Worm (Caenorhabditis elegans) whole organism, L4/young adult: ENCODE data around the gene mans-2.

ENCODE experiments used
- dao-5 ChIP-seq: sonication (generic microtip); optimal IDR thresholded peaks from 2 replicates; lab custom pipeline; 2016; ENCODE audit warnings: missing genotype, missing genetic modification characterization, moderate library complexity, missing compliant biosample characterization
- him-1 ChIP-seq: sonication (generic microtip); optimal IDR thresholded peaks from 2 replicates; lab custom pipeline; 2016; ENCODE audit warnings: missing genotype, missing genetic modification reagents, missing genetic modification characterization, missing compliant biosample characterization

DNA sequence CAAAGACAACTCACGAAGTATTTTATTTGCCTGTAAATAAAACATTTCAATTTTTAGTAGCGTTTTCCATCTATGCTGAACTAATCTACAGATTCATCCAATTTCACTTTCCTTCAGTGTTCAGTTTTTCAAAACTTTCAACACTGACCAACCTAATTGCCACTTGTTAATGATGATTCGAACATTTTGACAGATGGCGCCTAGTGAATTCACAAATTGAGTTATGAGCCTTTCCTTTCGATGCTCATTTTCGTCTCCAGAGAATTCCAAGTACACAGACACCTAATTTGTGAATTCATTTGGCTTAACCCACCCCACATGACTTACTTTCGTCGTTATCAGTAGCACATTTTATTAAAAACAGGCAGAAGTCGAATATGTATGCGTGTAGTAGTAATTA lies 38.5 kb downstream of the mans-2 start:
- TF ChIP-seq him-1 (no peak), dao-5 (tag; lab: Kevin White, UChicago) (no peak)
